Fruit fly (Drosophila melanogaster): ENCODE data around the gene CG3285.

DNA sequence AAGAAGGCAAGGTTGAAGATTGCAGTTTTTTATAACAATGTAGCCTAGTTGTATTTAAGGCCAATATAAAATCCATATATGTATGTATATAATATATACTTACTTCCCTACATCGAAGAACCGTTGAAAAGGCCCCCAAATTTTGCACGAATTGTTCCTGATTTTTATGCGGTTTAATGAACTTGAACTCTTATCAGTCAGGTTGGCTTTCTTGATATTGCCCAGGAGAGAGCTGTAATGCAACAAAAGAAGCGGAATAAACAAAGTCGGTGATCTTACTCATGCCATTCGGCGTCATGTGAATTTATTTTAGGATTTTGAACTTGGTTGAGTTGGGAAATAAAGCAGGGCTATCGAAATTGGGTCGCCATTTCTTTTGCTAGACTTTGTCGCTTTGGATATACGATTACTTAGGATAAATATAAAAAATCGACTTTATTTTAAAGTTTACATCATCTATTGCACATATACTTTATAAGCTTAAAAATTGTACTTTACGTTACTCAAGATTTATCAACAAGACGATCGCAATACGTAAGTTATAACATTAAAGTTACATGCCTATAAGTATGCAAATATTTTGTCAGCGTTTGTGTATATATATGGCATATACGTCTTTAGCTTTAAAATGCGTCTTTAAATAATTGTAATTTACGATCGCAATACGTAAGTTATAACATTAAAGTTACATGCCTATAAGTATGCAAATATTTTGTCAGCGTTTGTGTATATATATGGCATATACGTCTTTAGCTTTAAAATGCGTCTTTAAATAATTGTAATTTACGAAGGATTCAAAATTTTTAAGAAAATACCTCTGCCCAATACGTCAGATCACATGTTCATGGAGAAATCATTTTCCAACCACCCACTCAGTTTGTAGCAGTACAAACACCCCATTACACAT is 26.3 kb downstream of the CG3285 start, which contains the start of gene CG8838:
- no peak for TF ChIP-seq usp (GFP tag; optimal IDR thresholded peaks at IDR 0.05)
- no peak for TF ChIP-seq EcR (GFP tag; optimal IDR thresholded peaks at IDR 0.05)
- no peak for TF ChIP-seq psq (optimal IDR thresholded peaks at IDR 0.05)
- TF ChIP-seq pan (optimal IDR thresholded peaks at IDR 0.05), result no peak

All from whole organism.